Worm (Caenorhabditis elegans) whole organism, L4/young adult: Measurements from ENCODE around the gene Y4C6B.7.

Source experiments
- W03F9.2 ChIP-seq: fragments of 150-350 bp; optimal IDR thresholded peaks from 2 replicates; lab custom pipeline; 2014; ENCODE audit warnings: missing biosample characterization, missing genetic modification characterization
- dao-5 ChIP-seq: sonication (generic microtip); optimal IDR thresholded peaks from 2 replicates; lab custom pipeline; 2016; ENCODE audit warnings: missing genotype, missing genetic modification characterization, moderate library complexity, missing compliant biosample characterization
- him-1 ChIP-seq: sonication (generic microtip); optimal IDR thresholded peaks from 2 replicates; lab custom pipeline; 2016; ENCODE audit warnings: missing genotype, missing genetic modification reagents, missing genetic modification characterization, missing compliant biosample characterization

ce11 chrIV:5370914-5371313, 17.6 kb upstream of the Y4C6B.7 start:
- TF ChIP-seq dao-5 (no peak), W03F9.2 (tag; lab: Kevin White, UChicago) (no peak), him-1 (tag; lab: Kevin White, UChicago) (no peak)
